Worm (Caenorhabditis elegans) whole organism, late embryonic: Measurements from ENCODE around the gene wdr-83.

Source experiments
- C08G9.2 ChIP-seq: sonication (generic microtip); optimal IDR thresholded peaks from 2 replicates; lab custom pipeline; 2016; ENCODE audit warnings: mild to moderate bottlenecking, missing genetic modification characterization, moderate library complexity, missing compliant biosample characterization
- C38D4.7 ChIP-seq: fragments of 200-800 bp; sonication (Bioruptor generic); optimal IDR thresholded peaks from 2 replicates; lab custom pipeline; 2018; ENCODE audit warnings: mild to moderate bottlenecking, missing genetic modification characterization, moderate library complexity, missing compliant biosample characterization
- K02D7.2 ChIP-seq: sonication (generic microtip); optimal IDR thresholded peaks from 2 replicates; lab custom pipeline; 2017; ENCODE audit warnings: mild to moderate bottlenecking, missing genetic modification characterization, missing compliant biosample characterization
- T23F11.4 ChIP-seq: fragments of 200-800 bp; sonication (Bioruptor generic); optimal IDR thresholded peaks from 2 replicates; lab custom pipeline; 2018; ENCODE audit warnings: mild to moderate bottlenecking, missing genetic modification characterization, missing compliant biosample characterization
- ahr-1 ChIP-seq: sonication (generic microtip); optimal IDR thresholded peaks from 2 replicates; lab custom pipeline; 2016; ENCODE audit warnings: missing genetic modification characterization, missing compliant biosample characterization
- ama-1 ChIP-seq: fragments of 150-350 bp; optimal IDR thresholded peaks from 2 replicates; lab custom pipeline; 2014
- ceh-14 ChIP-seq: sonication (generic microtip); optimal IDR thresholded peaks from 2 replicates; lab custom pipeline; 2016; ENCODE audit warnings: missing genotype, missing genetic modification characterization, missing compliant biosample characterization
- ceh-18 ChIP-seq: sonication (generic microtip); optimal IDR thresholded peaks from 2 replicates; lab custom pipeline; 2016; ENCODE audit warnings: missing genetic modification characterization, missing compliant biosample characterization
- ceh-19 ChIP-seq: fragments of 200-800 bp; sonication (Bioruptor generic); optimal IDR thresholded peaks from 2 replicates; lab custom pipeline; 2018; ENCODE audit warnings: mild to moderate bottlenecking, missing genetic modification characterization, missing compliant biosample characterization
- ceh-2 ChIP-seq: sonication (generic microtip); optimal IDR thresholded peaks from 2 replicates; lab custom pipeline; 2016; ENCODE audit warnings: missing genotype, missing genetic modification characterization, missing compliant biosample characterization
- ceh-24 ChIP-seq: sonication (generic microtip); optimal IDR thresholded peaks from 2 replicates; lab custom pipeline; 2016; ENCODE audit warnings: mild to moderate bottlenecking, missing genetic modification characterization, missing compliant biosample characterization
- ceh-45 ChIP-seq: fragments of 200-800 bp; sonication (Bioruptor generic); IDR thresholded peaks from 2 replicates; pipeline ENCODE4 v1.3.6; 2022; ENCODE audit warnings: missing genetic modification reagents, missing genetic modification characterization, missing compliant biosample characterization
- ceh-48 ChIP-seq: sonication (generic microtip); optimal IDR thresholded peaks from 2 replicates; lab custom pipeline; 2016; ENCODE audit warnings: missing genetic modification characterization, inconsistent platforms, missing compliant biosample characterization
- ceh-6 ChIP-seq: fragments of 200-800 bp; sonication (Bioruptor generic); optimal IDR thresholded peaks from 2 replicates; lab custom pipeline; 2018; ENCODE audit warnings: mild to moderate bottlenecking, missing genetic modification characterization, missing compliant biosample characterization
- ceh-9 ChIP-seq: sonication (generic microtip); optimal IDR thresholded peaks from 2 replicates; lab custom pipeline; 2016; ENCODE audit warnings: mild to moderate bottlenecking, missing genetic modification characterization, inconsistent platforms, missing compliant biosample characterization
- dmd-4 ChIP-seq: sonication (generic microtip); optimal IDR thresholded peaks from 2 replicates; lab custom pipeline; 2016; ENCODE audit warnings: borderline replicate concordance, missing genetic modification characterization, missing compliant biosample characterization
- elt-2 ChIP-seq: sonication (generic microtip); optimal IDR thresholded peaks from 2 replicates; lab custom pipeline; 2016; ENCODE audit warnings: missing genetic modification reagents, missing genetic modification characterization, missing compliant biosample characterization
- elt-4 ChIP-seq: sonication (generic microtip); optimal IDR thresholded peaks from 2 replicates; lab custom pipeline; 2016; ENCODE audit warnings: missing genetic modification characterization, missing compliant biosample characterization
- eyg-1 ChIP-seq: sonication (generic microtip); optimal IDR thresholded peaks from 2 replicates; lab custom pipeline; 2016; ENCODE audit warnings: missing genotype, missing genetic modification characterization, missing compliant biosample characterization
- hlh-13 ChIP-seq: fragments of 200-800 bp; sonication (Bioruptor generic); optimal IDR thresholded peaks from 2 replicates; lab custom pipeline; 2018; ENCODE audit warnings: mild to moderate bottlenecking, missing genetic modification characterization, missing compliant biosample characterization
- hlh-15 ChIP-seq: sonication (generic microtip); optimal IDR thresholded peaks from 2 replicates; lab custom pipeline; 2016; ENCODE audit warnings: missing genetic modification characterization, missing compliant biosample characterization
- hlh-30 ChIP-seq: sonication (generic microtip); optimal IDR thresholded peaks from 2 replicates; lab custom pipeline; 2017; ENCODE audit warnings: antibody characterized with exemption, missing genetic modification characterization, missing compliant biosample characterization; ENCODE audit not compliant: insufficient read depth
- hlh-6 ChIP-seq: sonication (generic microtip); optimal IDR thresholded peaks from 2 replicates; lab custom pipeline; 2016; ENCODE audit warnings: missing genotype, missing genetic modification characterization, missing compliant biosample characterization
- hlh-8 ChIP-seq: sonication (generic microtip); optimal IDR thresholded peaks from 2 replicates; lab custom pipeline; 2016; ENCODE audit warnings: missing genotype, missing genetic modification characterization, missing compliant biosample characterization
- lim-6 ChIP-seq: sonication (generic microtip); optimal IDR thresholded peaks from 2 replicates; lab custom pipeline; 2016; ENCODE audit warnings: missing genetic modification characterization, missing compliant biosample characterization
- lin-11 ChIP-seq: fragments of 200-800 bp; sonication (Bioruptor generic); optimal IDR thresholded peaks from 2 replicates; lab custom pipeline; 2018; ENCODE audit warnings: mild to moderate bottlenecking, missing genetic modification characterization, missing compliant biosample characterization
- madf-2 ChIP-seq: sonication (generic microtip); optimal IDR thresholded peaks from 2 replicates; lab custom pipeline; 2017; ENCODE audit warnings: missing genetic modification characterization, missing compliant biosample characterization
- mec-3 ChIP-seq: sonication (generic microtip); optimal IDR thresholded peaks from 2 replicates; lab custom pipeline; 2016; ENCODE audit warnings: borderline replicate concordance, missing genetic modification characterization, missing compliant biosample characterization
- nhr-11 ChIP-seq: fragments of 150-350 bp; optimal IDR thresholded peaks from 2 replicates; lab custom pipeline; 2014; ENCODE audit warnings: missing biosample characterization, missing genetic modification characterization
- nhr-232 ChIP-seq: sonication (generic microtip); optimal IDR thresholded peaks from 2 replicates; lab custom pipeline; 2016; ENCODE audit warnings: missing genetic modification characterization, missing compliant biosample characterization
- npax-4 ChIP-seq: sonication (generic microtip); optimal IDR thresholded peaks from 2 replicates; lab custom pipeline; 2016; ENCODE audit warnings: missing genetic modification characterization, missing compliant biosample characterization
- pag-3 ChIP-seq: sonication (generic microtip); optimal IDR thresholded peaks from 2 replicates; lab custom pipeline; 2016; ENCODE audit warnings: missing compliant biosample characterization, missing genetic modification characterization, borderline replicate concordance
- pat-9 ChIP-seq: fragments of 200-800 bp; sonication (Bioruptor generic); optimal IDR thresholded peaks from 2 replicates; lab custom pipeline; 2018; ENCODE audit warnings: mild to moderate bottlenecking, missing genetic modification characterization, moderate library complexity, missing compliant biosample characterization
- pax-1 ChIP-seq: fragments of 150-350 bp; optimal IDR thresholded peaks from 2 replicates; lab custom pipeline; 2014; ENCODE audit warnings: missing biosample characterization, missing genetic modification characterization
- pha-2 ChIP-seq: sonication (generic microtip); optimal IDR thresholded peaks from 2 replicates; lab custom pipeline; 2017; ENCODE audit warnings: mild to moderate bottlenecking, missing genetic modification characterization, missing compliant biosample characterization
- pha-4 ChIP-seq: fragments of 150-350 bp; optimal IDR thresholded peaks from 2 replicates; lab custom pipeline; 2018; ENCODE audit warnings: missing biosample characterization, missing genetic modification reagents, missing genetic modification characterization
- pqm-1 ChIP-seq: sonication (generic microtip); optimal IDR thresholded peaks from 2 replicates; lab custom pipeline; 2016; ENCODE audit warnings: missing genetic modification characterization, missing compliant biosample characterization
- pros-1 ChIP-seq: fragments of 150-350 bp; optimal IDR thresholded peaks from 2 replicates; lab custom pipeline; 2014; ENCODE audit warnings: missing biosample characterization, missing genetic modification reagents, missing genetic modification characterization
- ref-2 ChIP-seq: sonication (generic microtip); optimal IDR thresholded peaks from 2 replicates; lab custom pipeline; 2016; ENCODE audit warnings: missing genetic modification characterization, missing compliant biosample characterization
- rnt-1 ChIP-seq: sonication (generic microtip); optimal IDR thresholded peaks from 2 replicates; lab custom pipeline; 2016; ENCODE audit warnings: missing genetic modification characterization, missing compliant biosample characterization
- sdc-2 ChIP-seq: sonication (generic microtip); optimal IDR thresholded peaks from 2 replicates; lab custom pipeline; 2016; ENCODE audit warnings: missing genotype, missing genetic modification characterization, missing compliant biosample characterization
- sox-4 ChIP-seq: sonication (generic microtip); optimal IDR thresholded peaks from 2 replicates; lab custom pipeline; 2017; ENCODE audit warnings: mild to moderate bottlenecking, missing genetic modification characterization, inconsistent platforms, missing compliant biosample characterization
- syd-9 ChIP-seq: sonication (generic microtip); optimal IDR thresholded peaks from 2 replicates; lab custom pipeline; 2016; ENCODE audit warnings: mild to moderate bottlenecking, missing genetic modification characterization, moderate library complexity, missing compliant biosample characterization
- tbx-2 ChIP-seq: sonication (generic microtip); optimal IDR thresholded peaks from 2 replicates; lab custom pipeline; 2016; ENCODE audit warnings: missing genetic modification characterization, missing compliant biosample characterization
- tbx-7 ChIP-seq: sonication (generic microtip); optimal IDR thresholded peaks from 2 replicates; lab custom pipeline; 2016; ENCODE audit warnings: missing genotype, missing genetic modification characterization, missing compliant biosample characterization
- unc-3 ChIP-seq, 2 experiments: fragments of 200-800 bp in 1 of 2; sonication (Bioruptor generic) in 1 of 2; sonication (generic microtip) in 1 of 2; conservative IDR thresholded peaks in 1 of 2; optimal IDR thresholded peaks in 1 of 2; 2 replicates each; pipeline versions ENCODE4 v1.3.6 to Lab custom; 2016 to 2022; ENCODE audit warnings: missing compliant biosample characterization in 2 of 2, missing genetic modification characterization in 2 of 2, missing genetic modification reagents in 1 of 2
- unc-42 ChIP-seq: sonication (generic microtip); optimal IDR thresholded peaks from 2 replicates; lab custom pipeline; 2016; ENCODE audit warnings: missing genotype, missing genetic modification characterization, missing compliant biosample characterization
- unc-86 ChIP-seq: sonication (generic microtip); optimal IDR thresholded peaks from 2 replicates; lab custom pipeline; 2016; ENCODE audit warnings: missing genetic modification characterization, missing compliant biosample characterization
- ztf-16 ChIP-seq: sonication (generic microtip); optimal IDR thresholded peaks from 2 replicates; lab custom pipeline; 2017; ENCODE audit warnings: missing genetic modification characterization, missing compliant biosample characterization

Gene wdr-83

ce11 chrII:5066967-5067366 lies 35.5 kb upstream of the wdr-83 start:
- TF ChIP-seq pag-3 (tag; lab: Kevin White, UChicago) (no peak), dmd-4 (tag; lab: Kevin White, UChicago) (no peak), hlh-13 (GFP tag; lab: Kevin White, UChicago) (no peak), K02D7.2 (no peak), ceh-9 (tag; lab: Kevin White, UChicago) (no peak), tbx-2 (tag; lab: Kevin White, UChicago) (no peak), pat-9 (tag; lab: Kevin White, UChicago) (no peak), eyg-1 (tag; lab: Kevin White, UChicago) (no peak), unc-86 (no peak), hlh-6 (tag; lab: Kevin White, UChicago) (no peak), nhr-232 (tag; lab: Kevin White, UChicago) (no peak), lim-6 (tag; lab: Kevin White, UChicago) (no peak), tbx-7 (no peak), elt-4 (tag; lab: Kevin White, UChicago) (no peak), ceh-2 (tag; lab: Kevin White, UChicago) (no peak), rnt-1 (tag; lab: Kevin White, UChicago) (no peak)

- peak; percentile 25 for TF ChIP-seq lim-6 (tag; lab: Kevin White, UChicago)
- no peak for TF ChIP-seq ceh-45 (GFP tag; lab: Robert Waterston, UW)
- TF ChIP-seq sdc-2, result no peak
- TF ChIP-seq lin-11 (tag; lab: Kevin White, UChicago), result no peak
- TF ChIP-seq hlh-30, result no peak
- no peak for TF ChIP-seq pag-3 (tag; lab: Kevin White, UChicago)
- peak; percentile 13 for TF ChIP-seq hlh-8 (tag; lab: Kevin White, UChicago)
- TF ChIP-seq ceh-19 (GFP tag; lab: Kevin White, UChicago), result no peak
- no peak for TF ChIP-seq pat-9 (tag; lab: Kevin White, UChicago)
- TF ChIP-seq npax-4 (tag; lab: Kevin White, UChicago), result no peak
- TF ChIP-seq tbx-2 (tag; lab: Kevin White, UChicago), result peak; percentile 73
- TF ChIP-seq C38D4.7, result no peak
- no peak for TF ChIP-seq madf-2
- no peak for TF ChIP-seq hlh-13 (GFP tag; lab: Kevin White, UChicago)
- TF ChIP-seq ceh-6, result no peak
- peak; percentile 16 for TF ChIP-seq pax-1 (tag; lab: Kevin White, UChicago)
- no peak for TF ChIP-seq pha-4 (tag; lab: Kevin White, UChicago)
- no peak for TF ChIP-seq ref-2 (tag; lab: Kevin White, UChicago)
- no peak for TF ChIP-seq ahr-1 (tag; lab: Kevin White, UChicago)
- TF ChIP-seq dmd-4 (tag; lab: Kevin White, UChicago), result no peak
- no peak for TF ChIP-seq pros-1 (tag; lab: Kevin White, UChicago)
- no peak for TF ChIP-seq ama-1
- no peak for TF ChIP-seq pha-2
- TF ChIP-seq unc-3 (GFP tag; conservative IDR thresholded peaks at IDR 0.05; lab: Robert Waterston, UW), result no peak
- no peak for TF ChIP-seq unc-3 (tag; optimal IDR thresholded peaks at IDR 0.05; lab: Kevin White, UChicago)
- no peak for TF ChIP-seq ceh-48 (tag; lab: Kevin White, UChicago)
- TF ChIP-seq elt-2 (tag; lab: Kevin White, UChicago), result no peak
- no peak for TF ChIP-seq ceh-24 (tag; lab: Kevin White, UChicago)
- TF ChIP-seq hlh-15 (tag; lab: Kevin White, UChicago), result no peak
- no peak for TF ChIP-seq syd-9 (tag; lab: Kevin White, UChicago)
- TF ChIP-seq nhr-232 (tag; lab: Kevin White, UChicago), result no peak
- TF ChIP-seq elt-4 (tag; lab: Kevin White, UChicago), result no peak
- no peak for TF ChIP-seq T23F11.4 (GFP tag; lab: Kevin White, UChicago)
- TF ChIP-seq ztf-16 (tag; lab: Kevin White, UChicago), result peak; percentile 14
- no peak for TF ChIP-seq ceh-18 (tag; lab: Kevin White, UChicago)
- TF ChIP-seq ceh-9 (tag; lab: Kevin White, UChicago), result no peak
- TF ChIP-seq sox-4 (tag; lab: Kevin White, UChicago), result no peak
- TF ChIP-seq nhr-11 (tag; lab: Kevin White, UChicago), result no peak
- TF ChIP-seq unc-42 (tag; lab: Kevin White, UChicago), result peak; percentile 56
- TF ChIP-seq C08G9.2 (tag; lab: Kevin White, UChicago), result peak; percentile 63
- peak; percentile 23 for TF ChIP-seq pqm-1 (tag; lab: Kevin White, UChicago)
- peak; percentile 52 for TF ChIP-seq rnt-1 (tag; lab: Kevin White, UChicago)
- TF ChIP-seq mec-3 (tag; lab: Kevin White, UChicago), result no peak
- TF ChIP-seq ceh-14 (tag; lab: Kevin White, UChicago), result peak; percentile 52
Observed at ce11 chrII:5061794-5062368, 30.4 kb upstream of the wdr-83 start, which contains the start of gene smc-5. Gene smc-5, plus strand, starts transcription at chrII:5062125.
